Worm (Caenorhabditis elegans) whole organism, L3 larva: ENCODE measurements around the gene nhx-2.

ENCODE experiments used
- ZK546.5 ChIP-seq: sonication (generic microtip); optimal IDR thresholded peaks from 2 replicates; lab custom pipeline; 2017; ENCODE audit warnings: missing biosample characterization, missing genetic modification characterization
- ceh-16 ChIP-seq: sonication (generic microtip); optimal IDR thresholded peaks from 2 replicates; lab custom pipeline; 2017; ENCODE audit warnings: missing biosample characterization, missing genetic modification characterization
- ceh-82 ChIP-seq: fragments of 150-350 bp; optimal IDR thresholded peaks from 2 replicates; lab custom pipeline; 2014; ENCODE audit warnings: missing biosample characterization, missing genetic modification characterization
- daf-12 ChIP-seq: fragments of 150-350 bp; optimal IDR thresholded peaks from 2 replicates; lab custom pipeline; 2014; ENCODE audit warnings: missing biosample characterization, missing genetic modification reagents, missing genetic modification characterization
- elt-3 ChIP-seq, 3 experiments: fragments of 150-350 bp in 1 of 3; sonication (generic microtip) in 2 of 3; optimal IDR thresholded peaks; 2 replicates in 2 of 3; 4 replicates in 1 of 3; lab custom pipeline; 2014 to 2017; ENCODE audit warnings: missing biosample characterization in 3 of 3, missing genetic modification characterization in 3 of 3
- jun-1 ChIP-seq: fragments of 150-350 bp; optimal IDR thresholded peaks from 2 replicates; lab custom pipeline; 2014; ENCODE audit warnings: missing biosample characterization, missing genetic modification reagents, missing genetic modification characterization
- nhr-237 ChIP-seq: fragments of 150-350 bp; optimal IDR thresholded peaks from 2 replicates; lab custom pipeline; 2014; ENCODE audit warnings: missing biosample characterization, missing genetic modification characterization
- nhr-67 ChIP-seq: fragments of 150-350 bp; optimal IDR thresholded peaks from 2 replicates; lab custom pipeline; 2014; ENCODE audit warnings: missing biosample characterization, missing genetic modification characterization
- sea-2 ChIP-seq: fragments of 150-350 bp; sonication (generic microtip); optimal IDR thresholded peaks from 4 replicates; lab custom pipeline; 2014; ENCODE audit warnings: missing biosample characterization, missing genetic modification reagents, missing genetic modification characterization
- snpc-4 ChIP-seq: fragments of 150-350 bp; optimal IDR thresholded peaks from 2 replicates; lab custom pipeline; 2014; ENCODE audit warnings: missing biosample characterization, missing genetic modification characterization
- unc-39 ChIP-seq: sonication (generic microtip); optimal IDR thresholded peaks from 4 replicates; lab custom pipeline; 2017; ENCODE audit warnings: missing biosample characterization, missing genetic modification characterization
- ztf-11 ChIP-seq: fragments of 150-350 bp; optimal IDR thresholded peaks from 2 replicates; lab custom pipeline; 2014; ENCODE audit warnings: missing biosample characterization, missing genetic modification characterization

ce11 chrII:7662008-7662686 is 31.6 kb downstream of the nhx-2 start, which contains the start of gene alfa-1:
- TF ChIP-seq ceh-82 (tag; lab: Kevin White, UChicago): no peak
- TF ChIP-seq nhr-67 (tag; lab: Kevin White, UChicago): no peak
- TF ChIP-seq ZK546.5: no peak
- no peak for TF ChIP-seq elt-3 (tag; optimal IDR thresholded peaks at IDR 0.05; lab: Kevin White, UChicago)
- TF ChIP-seq jun-1 (tag; lab: Kevin White, UChicago): no peak
- no peak for TF ChIP-seq nhr-237 (tag; lab: Kevin White, UChicago)
- no peak for TF ChIP-seq snpc-4
- no peak for TF ChIP-seq sea-2 (GFP tag; lab: Kevin White, UChicago)
- no peak for TF ChIP-seq unc-39
- TF ChIP-seq ceh-16: no peak
- TF ChIP-seq daf-12 (tag; lab: Kevin White, UChicago): no peak
- TF ChIP-seq ztf-11 (tag; lab: Kevin White, UChicago): no peak
